Worm (Caenorhabditis elegans): ENCODE data around the gene F01G4.6.

Gene F01G4.6

DNA sequence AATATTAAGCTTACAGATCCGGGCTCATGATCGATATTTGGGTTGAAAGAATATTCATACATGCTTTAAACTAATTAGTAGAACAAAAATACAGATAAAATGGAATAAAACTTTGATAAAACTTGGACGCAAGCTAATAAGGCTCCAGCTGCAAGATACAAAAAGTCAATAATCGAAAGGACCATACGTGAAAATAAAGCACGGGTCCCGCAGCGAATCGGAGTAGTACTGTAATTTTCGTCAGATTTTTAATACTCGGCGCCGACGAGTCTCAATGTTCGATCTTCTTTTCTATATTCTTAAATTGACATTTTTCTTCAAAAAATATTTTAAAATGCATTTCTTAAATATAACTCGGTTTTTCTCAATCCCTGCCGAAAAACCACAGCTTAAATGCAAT is 24.6 kb downstream of the F01G4.6 start, which contains the start of gene spo-11:
Gene spo-11, minus strand, starts transcription at position 189 of the 400 bp plus-strand sequence.
- TF ChIP-seq zip-8 (tag; optimal IDR thresholded peaks at IDR 0.05), result no peak
- TF ChIP-seq nhr-76 (tag; optimal IDR thresholded peaks at IDR 0.05), result no peak
- no peak for TF ChIP-seq ham-2 (GFP tag; optimal IDR thresholded peaks at IDR 0.05)
- TF ChIP-seq tbx-8 (GFP tag; optimal IDR thresholded peaks at IDR 0.05), result no peak
- TF ChIP-seq nhr-28 (tag; optimal IDR thresholded peaks at IDR 0.05), result no peak
- no peak for TF ChIP-seq M03D4.4 (tag; optimal IDR thresholded peaks at IDR 0.05)

ce11 chrIV:11119972-11120562 is 29.2 kb downstream of the F01G4.6 start:
- no peak for TF ChIP-seq lin-13 (tag; optimal IDR thresholded peaks at IDR 0.05)
- TF ChIP-seq blmp-1 (tag; optimal IDR thresholded peaks at IDR 0.05), result no peak
- TF ChIP-seq lin-32 (GFP tag; optimal IDR thresholded peaks at IDR 0.05), result no peak
- TF ChIP-seq unc-120 (tag; optimal IDR thresholded peaks at IDR 0.05; ENCODE audit: poor library complexity, severe bottlenecking), result no peak
- TF ChIP-seq lsy-2 (tag; optimal IDR thresholded peaks at IDR 0.05), result no peak
- no peak for TF ChIP-seq elt-3 (tag; optimal IDR thresholded peaks at IDR 0.05)
- no peak for TF ChIP-seq hlh-1 (tag; optimal IDR thresholded peaks at IDR 0.05)
- peak; percentile 95 for TF ChIP-seq elt-1 (tag; optimal IDR thresholded peaks at IDR 0.05; ENCODE audit: borderline replicate concordance, insufficient read depth)
- no peak for TF ChIP-seq mab-5 (tag; optimal IDR thresholded peaks at IDR 0.05)
- TF ChIP-seq nhr-2 (tag; optimal IDR thresholded peaks at IDR 0.05), result peak; percentile 50
- peak; percentile 74 for TF ChIP-seq ham-2 (GFP tag; optimal IDR thresholded peaks at IDR 0.05)
- peak; percentile 10 for TF ChIP-seq pha-4 (tag; optimal IDR thresholded peaks at IDR 0.05)
- TF ChIP-seq M03D4.4 (tag; optimal IDR thresholded peaks at IDR 0.05), result no peak
- TF ChIP-seq mep-1 (tag; optimal IDR thresholded peaks at IDR 0.05), result no peak
- TF ChIP-seq snpc-4 (tag; optimal IDR thresholded peaks at IDR 0.05), result no peak
- no peak for TF ChIP-seq drap-1 (GFP tag; optimal IDR thresholded peaks at IDR 0.05)
- no peak for TF ChIP-seq mls-2 (tag; optimal IDR thresholded peaks at IDR 0.05)
- no peak for TF ChIP-seq tbx-8 (GFP tag; optimal IDR thresholded peaks at IDR 0.05)
- TF ChIP-seq ceh-43 (GFP tag; optimal IDR thresholded peaks at IDR 0.05), result no peak
- no peak for TF ChIP-seq ces-1 (GFP tag; optimal IDR thresholded peaks at IDR 0.05)
- no peak for TF ChIP-seq zip-8 (tag; optimal IDR thresholded peaks at IDR 0.05)
- no peak for TF ChIP-seq cnd-1 (tag; optimal IDR thresholded peaks at IDR 0.05)
- TF ChIP-seq ztf-11 (tag; optimal IDR thresholded peaks at IDR 0.05), result no peak
- TF ChIP-seq bed-3 (GFP tag; optimal IDR thresholded peaks at IDR 0.05), result no peak

ce11 chrIV:11118837-11119491 is 30.3 kb downstream of the F01G4.6 start, which contains the start of the genes imp-2 and enpl-1:
Gene imp-2 (minus strand): TSS chrIV:11118887.
Gene enpl-1 (plus strand): TSS chrIV:11119298.
- no peak for TF ChIP-seq mab-5 (tag; optimal IDR thresholded peaks at IDR 0.05)
- no peak for TF ChIP-seq sem-2 (GFP tag; optimal IDR thresholded peaks at IDR 0.05)
- TF ChIP-seq nhr-2 (tag; optimal IDR thresholded peaks at IDR 0.05), result peak; percentile 57
- no peak for TF ChIP-seq snpc-4 (tag; optimal IDR thresholded peaks at IDR 0.05)
- no peak for TF ChIP-seq flh-1 (GFP tag; optimal IDR thresholded peaks at IDR 0.05)
- TF ChIP-seq tbx-8 (GFP tag; optimal IDR thresholded peaks at IDR 0.05), result no peak
- no peak for TF ChIP-seq ceh-83 (GFP tag; optimal IDR thresholded peaks at IDR 0.05)
- TF ChIP-seq ham-2 (GFP tag; optimal IDR thresholded peaks at IDR 0.05), result peak; percentile 79
- TF ChIP-seq lin-32 (GFP tag; optimal IDR thresholded peaks at IDR 0.05), result no peak
- TF ChIP-seq drap-1 (GFP tag; optimal IDR thresholded peaks at IDR 0.05), result peak; percentile 60
- no peak for TF ChIP-seq elt-1 (tag; optimal IDR thresholded peaks at IDR 0.05; ENCODE audit: borderline replicate concordance, insufficient read depth)
- peak; percentile 85 for TF ChIP-seq ceh-39 (tag; optimal IDR thresholded peaks at IDR 0.05)
- TF ChIP-seq blmp-1 (tag; optimal IDR thresholded peaks at IDR 0.05), result no peak
- TF ChIP-seq pha-4 (tag; optimal IDR thresholded peaks at IDR 0.05), result peak; percentile 73
- TF ChIP-seq lsy-2 (tag; optimal IDR thresholded peaks at IDR 0.05), result peak; percentile 87
- no peak for TF ChIP-seq nhr-12 (tag; optimal IDR thresholded peaks at IDR 0.05)
- TF ChIP-seq mls-2 (tag; optimal IDR thresholded peaks at IDR 0.05), result peak; percentile 74
- peak; percentile 79 for TF ChIP-seq sptf-1 (tag; optimal IDR thresholded peaks at IDR 0.05)
- TF ChIP-seq mep-1 (tag; optimal IDR thresholded peaks at IDR 0.05), result peak; percentile 93
- peak; percentile 50 for TF ChIP-seq nhr-237 (tag; optimal IDR thresholded peaks at IDR 0.05)
- TF ChIP-seq bed-3 (GFP tag; optimal IDR thresholded peaks at IDR 0.05), result no peak
- no peak for TF ChIP-seq nhr-76 (tag; optimal IDR thresholded peaks at IDR 0.05)
- TF ChIP-seq cnd-1 (tag; optimal IDR thresholded peaks at IDR 0.05), result peak; percentile 58
- peak; percentile 98 for TF ChIP-seq unc-120 (tag; optimal IDR thresholded peaks at IDR 0.05; ENCODE audit: poor library complexity, severe bottlenecking)
- no peak for TF ChIP-seq unc-39 (tag; optimal IDR thresholded peaks at IDR 0.05)
- peak; percentile 18 for TF ChIP-seq ztf-11 (tag; optimal IDR thresholded peaks at IDR 0.05)
- TF ChIP-seq zip-8 (tag; optimal IDR thresholded peaks at IDR 0.05), result no peak
- no peak for TF ChIP-seq nhr-28 (tag; optimal IDR thresholded peaks at IDR 0.05)
- TF ChIP-seq elt-3 (tag; optimal IDR thresholded peaks at IDR 0.05), result no peak
- peak; percentile 38 for TF ChIP-seq ceh-43 (GFP tag; optimal IDR thresholded peaks at IDR 0.05)
- TF ChIP-seq lin-13 (tag; optimal IDR thresholded peaks at IDR 0.05), result peak; percentile 88
- peak; percentile 62 for TF ChIP-seq M03D4.4 (tag; optimal IDR thresholded peaks at IDR 0.05)
- peak; percentile 31 for TF ChIP-seq unc-62 (GFP tag; optimal IDR thresholded peaks at IDR 0.05)
- TF ChIP-seq hlh-1 (tag; optimal IDR thresholded peaks at IDR 0.05), result peak; percentile 60
- peak; percentile 88 for TF ChIP-seq ces-1 (GFP tag; optimal IDR thresholded peaks at IDR 0.05)

All from whole organism, mixed stage, embryonic.